Fruit fly (Drosophila melanogaster) whole organism, embryonic: ENCODE results near the gene Decay.

Source experiments
- CG10209 ChIP-seq: fragments of 200-800 bp; sonication (Bioruptor generic); optimal IDR thresholded peaks from 3 replicates; lab custom pipeline; 2017; ENCODE audit warnings: missing biosample characterization, mild to moderate bottlenecking, missing genetic modification characterization, missing genetic modification reagents
- CG11398 ChIP-seq: fragments of 200-800 bp; sonication (Bioruptor generic); optimal IDR thresholded peaks from 2 replicates; lab custom pipeline; 2016; ENCODE audit warnings: missing biosample characterization, missing genetic modification characterization
- CG11696 ChIP-seq: fragments of 200-800 bp; sonication (Bioruptor generic); IDR thresholded peaks from 2 replicates; pipeline ENCODE4 v1.3.6; 2022; ENCODE audit warnings: missing biosample characterization, missing genetic modification characterization
- CG11723 ChIP-seq: fragments of 200-800 bp; sonication (Bioruptor generic); optimal IDR thresholded peaks from 2 replicates; lab custom pipeline; 2017; ENCODE audit warnings: missing biosample characterization, mild to moderate bottlenecking, missing genetic modification characterization
- CG13123 ChIP-seq: fragments of 200-800 bp; sonication (Bioruptor generic); optimal IDR thresholded peaks from 2 replicates; lab custom pipeline; 2016; ENCODE audit warnings: missing biosample characterization, missing genetic modification characterization
- CG13424 ChIP-seq: fragments of 200-800 bp; sonication (Bioruptor generic); optimal IDR thresholded peaks from 2 replicates; lab custom pipeline; 2019; ENCODE audit warnings: missing biosample characterization, mild to moderate bottlenecking, missing genetic modification characterization, moderate library complexity
- CG14014 ChIP-seq: fragments of 200-800 bp; sonication (Bioruptor generic); IDR thresholded peaks from 2 replicates; pipeline ENCODE4 v1.3.6; 2022; ENCODE audit warnings: missing biosample characterization, missing genetic modification characterization
- CG15269 ChIP-seq: fragments of 200-800 bp; sonication (Bioruptor generic); optimal IDR thresholded peaks from 2 replicates; lab custom pipeline; 2018; ENCODE audit warnings: missing biosample characterization, mild to moderate bottlenecking, missing genetic modification characterization, moderate library complexity
- CG16779 ChIP-seq: fragments of 200-800 bp; sonication (Bioruptor generic); IDR thresholded peaks from 2 replicates; pipeline ENCODE4 v1.3.6; 2022; ENCODE audit warnings: missing biosample characterization, missing genetic modification characterization
- CG17612 ChIP-seq: fragments of 200-800 bp; sonication (Bioruptor generic); IDR thresholded peaks from 2 replicates; pipeline ENCODE4 v1.3.6; 2022; ENCODE audit warnings: missing biosample characterization, missing genetic modification characterization
- CG17829 ChIP-seq: fragments of 200-800 bp; optimal IDR thresholded peaks from 2 replicates; lab custom pipeline; 2019; ENCODE audit warnings: missing biosample characterization, mild to moderate bottlenecking, missing genetic modification characterization, moderate library complexity
- CG18599 ChIP-seq: fragments of 200-800 bp; sonication (Bioruptor generic); optimal IDR thresholded peaks from 3 replicates; lab custom pipeline; 2017; ENCODE audit warnings: missing biosample characterization, missing genetic modification characterization, mild to moderate bottlenecking, moderate library complexity, missing genetic modification reagents
- CG2129 ChIP-seq: fragments of 200-800 bp; sonication (Bioruptor generic); IDR thresholded peaks from 2 replicates; pipeline ENCODE4 v1.3.6; 2022; ENCODE audit warnings: missing biosample characterization, missing genetic modification characterization; ENCODE audit not compliant: partially characterized antibody
- CG3407 ChIP-seq: fragments of 200-800 bp; sonication (Bioruptor generic); optimal IDR thresholded peaks from 2 replicates; lab custom pipeline; 2018; ENCODE audit warnings: missing biosample characterization, mild to moderate bottlenecking, missing genetic modification characterization
- CG5245 ChIP-seq: fragments of 200-800 bp; sonication (Bioruptor generic); optimal IDR thresholded peaks from 3 replicates; lab custom pipeline; 2016; ENCODE audit warnings: missing biosample characterization, missing genetic modification characterization
- CG6175 ChIP-seq: fragments of 200-800 bp; sonication (Bioruptor generic); IDR thresholded peaks from 3 replicates; pipeline ENCODE4 v1.3.6; 2022; ENCODE audit warnings: missing biosample characterization, missing genetic modification characterization
- CG6683 ChIP-seq: fragments of 200-800 bp; sonication (Bioruptor generic); optimal IDR thresholded peaks from 2 replicates; lab custom pipeline; 2017; ENCODE audit warnings: missing biosample characterization, mild to moderate bottlenecking, missing genetic modification characterization, missing genetic modification reagents
- CG7357 ChIP-seq: fragments of 200-800 bp; sonication (Bioruptor generic); IDR thresholded peaks from 3 replicates; pipeline ENCODE4 v1.3.6; 2022; ENCODE audit warnings: missing biosample characterization, missing genetic modification characterization
- CG7745 ChIP-seq: fragments of 200-800 bp; sonication (Bioruptor generic); optimal IDR thresholded peaks from 2 replicates; lab custom pipeline; 2018; ENCODE audit warnings: missing biosample characterization, mild to moderate bottlenecking, missing genetic modification characterization, moderate library complexity
- CG9609 ChIP-seq: fragments of 200-800 bp; sonication (Bioruptor generic); optimal IDR thresholded peaks from 3 replicates; lab custom pipeline; 2016; ENCODE audit warnings: missing biosample characterization, missing genetic modification characterization
- CoRest ChIP-seq: fragments of 200-800 bp; sonication (Bioruptor generic); optimal IDR thresholded peaks from 3 replicates; lab custom pipeline; 2018; ENCODE audit warnings: missing biosample characterization, mild to moderate bottlenecking, missing genetic modification characterization, moderate library complexity
- HHEX ChIP-seq: fragments of 200-800 bp; sonication (Bioruptor generic); optimal IDR thresholded peaks from 3 replicates; lab custom pipeline; 2017; ENCODE audit warnings: missing biosample characterization, mild to moderate bottlenecking, missing genetic modification characterization, missing genetic modification reagents
- Lim3 ChIP-seq: fragments of 200-800 bp; sonication (Bioruptor generic); IDR thresholded peaks from 2 replicates; pipeline ENCODE4 v1.3.6; 2022; ENCODE audit warnings: missing biosample characterization, missing genetic modification characterization
- Neu2 ChIP-seq: fragments of 200-800 bp; sonication (Bioruptor generic); optimal IDR thresholded peaks from 3 replicates; lab custom pipeline; 2016; ENCODE audit warnings: missing biosample characterization, missing genetic modification characterization, borderline replicate concordance
- Nf-YB ChIP-seq: fragments of 200-800 bp; sonication (Bioruptor generic); optimal IDR thresholded peaks from 3 replicates; lab custom pipeline; 2019; ENCODE audit warnings: missing biosample characterization, mild to moderate bottlenecking, missing genetic modification characterization, moderate library complexity
- Nf-YC ChIP-seq: fragments of 200-800 bp; optimal IDR thresholded peaks from 3 replicates; lab custom pipeline; 2019; ENCODE audit warnings: missing biosample characterization, mild to moderate bottlenecking, missing genetic modification characterization, moderate library complexity
- NfI ChIP-seq: fragments of 200-800 bp; sonication (Bioruptor generic); optimal IDR thresholded peaks from 3 replicates; lab custom pipeline; 2018; ENCODE audit warnings: missing biosample characterization, mild to moderate bottlenecking, missing genetic modification characterization, moderate library complexity
- Opbp ChIP-seq: fragments of 200-800 bp; sonication (Bioruptor generic); IDR thresholded peaks from 3 replicates; pipeline ENCODE4 v1.3.6; 2022; ENCODE audit warnings: missing biosample characterization, missing genetic modification characterization; ENCODE audit not compliant: partially characterized antibody
- Taf1 ChIP-seq: fragments of 200-800 bp; sonication (Bioruptor generic); IDR thresholded peaks from 2 replicates; pipeline ENCODE4 v1.3.6; 2022; ENCODE audit warnings: missing biosample characterization, missing genetic modification characterization
- chif ChIP-seq, 2 experiments: fragments of 200-800 bp; sonication (Bioruptor generic); optimal IDR thresholded peaks; 3 replicates each; lab custom pipeline; 2016; ENCODE audit warnings: missing biosample characterization in 2 of 2, missing genetic modification characterization in 2 of 2
- crc ChIP-seq: fragments of 200-800 bp; sonication (Bioruptor generic); optimal IDR thresholded peaks from 2 replicates; lab custom pipeline; 2016; ENCODE audit warnings: missing biosample characterization, missing genetic modification characterization
- crol ChIP-seq: fragments of 200-800 bp; sonication (Bioruptor generic); IDR thresholded peaks from 2 replicates; pipeline ENCODE4 v1.3.6; 2022; ENCODE audit warnings: missing biosample characterization, missing genetic modification characterization
- disco-r ChIP-seq: fragments of 200-800 bp; sonication (Bioruptor generic); optimal IDR thresholded peaks from 2 replicates; lab custom pipeline; 2016; ENCODE audit warnings: missing biosample characterization, missing genetic modification characterization
- fd96Cb ChIP-seq: fragments of 200-800 bp; sonication (Bioruptor generic); optimal IDR thresholded peaks from 2 replicates; lab custom pipeline; 2018; ENCODE audit warnings: missing biosample characterization, mild to moderate bottlenecking, missing genetic modification characterization, moderate library complexity
- gcm2 ChIP-seq: fragments of 200-800 bp; sonication (Bioruptor generic); optimal IDR thresholded peaks from 2 replicates; lab custom pipeline; 2016; ENCODE audit warnings: missing biosample characterization, missing genetic modification characterization
- kay ChIP-seq: fragments of 200-800 bp; sonication (Bioruptor generic); optimal IDR thresholded peaks from 2 replicates; lab custom pipeline; 2016; ENCODE audit warnings: missing biosample characterization, missing genetic modification characterization
- ken ChIP-seq: fragments of 200-800 bp; sonication (Bioruptor generic); IDR thresholded peaks from 3 replicates; pipeline ENCODE4 v1.3.6; 2022; ENCODE audit warnings: missing biosample characterization, missing genetic modification characterization
- lmd ChIP-seq: fragments of 200-800 bp; sonication (Bioruptor generic); IDR thresholded peaks from 2 replicates; pipeline ENCODE4 v1.3.6; 2022; ENCODE audit warnings: missing biosample characterization, missing genetic modification characterization
- lov ChIP-seq, 2 experiments: fragments of 200-800 bp in 1 of 2; fragments of >200 bp in 1 of 2; sonication (Bioruptor generic) in 1 of 2; IDR thresholded peaks in 1 of 2; optimal IDR thresholded peaks in 1 of 2; 2 replicates in 1 of 2; 3 replicates in 1 of 2; pipeline versions ENCODE4 v1.3.6 to Lab custom; 2017 to 2022; ENCODE audit warnings: missing biosample characterization in 1 of 2, missing genetic modification characterization in 1 of 2
- mld ChIP-seq: fragments of 200-800 bp; sonication (Bioruptor generic); IDR thresholded peaks from 3 replicates; pipeline ENCODE4 v1.3.6; 2022; ENCODE audit warnings: missing biosample characterization, missing genetic modification characterization; ENCODE audit not compliant: partially characterized antibody
- odd ChIP-seq: fragments of 200-800 bp; sonication (Bioruptor generic); optimal IDR thresholded peaks from 2 replicates; lab custom pipeline; 2017; ENCODE audit warnings: missing biosample characterization, mild to moderate bottlenecking, missing genetic modification characterization
- run ChIP-seq: fragments of 200-800 bp; sonication (Bioruptor generic); optimal IDR thresholded peaks from 3 replicates; lab custom pipeline; 2018; ENCODE audit warnings: missing biosample characterization, mild to moderate bottlenecking, missing genetic modification characterization
- sens ChIP-seq: fragments of 200-800 bp; sonication (Bioruptor generic); peaks from one replicate; lab custom pipeline; 2016; ENCODE audit warnings: missing biosample characterization, missing genetic modification characterization
- sens-2 ChIP-seq: fragments of 200-800 bp; sonication (Bioruptor generic); IDR thresholded peaks from 2 replicates; pipeline ENCODE4 v1.3.6; 2022; ENCODE audit warnings: missing biosample characterization, missing genetic modification characterization
- sim ChIP-seq: fragments of 200-800 bp; sonication (Bioruptor generic); IDR thresholded peaks from 2 replicates; pipeline ENCODE4 v1.3.6; 2022; ENCODE audit warnings: missing biosample characterization, missing genetic modification characterization
- sob ChIP-seq: fragments of 200-800 bp; sonication (Bioruptor generic); IDR thresholded peaks from 2 replicates; pipeline ENCODE4 v1.3.6; 2022; ENCODE audit warnings: missing biosample characterization, missing genetic modification characterization
- stwl ChIP-seq: fragments of 200-800 bp; sonication (Bioruptor generic); optimal IDR thresholded peaks from 3 replicates; lab custom pipeline; 2018; ENCODE audit warnings: missing biosample characterization, mild to moderate bottlenecking, missing genetic modification characterization, moderate library complexity
- unpg ChIP-seq: fragments of 200-800 bp; sonication (Bioruptor generic); optimal IDR thresholded peaks from 3 replicates; lab custom pipeline; 2018; ENCODE audit warnings: missing biosample characterization, mild to moderate bottlenecking, missing genetic modification characterization, moderate library complexity
- zen ChIP-seq: fragments of 200-800 bp; sonication (Bioruptor generic); optimal IDR thresholded peaks from 3 replicates; lab custom pipeline; 2018; ENCODE audit warnings: missing biosample characterization, mild to moderate bottlenecking, missing genetic modification characterization, moderate library complexity
- zfh2 ChIP-seq: fragments of 200-800 bp; sonication (Bioruptor generic); optimal IDR thresholded peaks from 2 replicates; lab custom pipeline; 2016; ENCODE audit warnings: missing biosample characterization, missing genetic modification characterization

Gene Decay

DNA sequence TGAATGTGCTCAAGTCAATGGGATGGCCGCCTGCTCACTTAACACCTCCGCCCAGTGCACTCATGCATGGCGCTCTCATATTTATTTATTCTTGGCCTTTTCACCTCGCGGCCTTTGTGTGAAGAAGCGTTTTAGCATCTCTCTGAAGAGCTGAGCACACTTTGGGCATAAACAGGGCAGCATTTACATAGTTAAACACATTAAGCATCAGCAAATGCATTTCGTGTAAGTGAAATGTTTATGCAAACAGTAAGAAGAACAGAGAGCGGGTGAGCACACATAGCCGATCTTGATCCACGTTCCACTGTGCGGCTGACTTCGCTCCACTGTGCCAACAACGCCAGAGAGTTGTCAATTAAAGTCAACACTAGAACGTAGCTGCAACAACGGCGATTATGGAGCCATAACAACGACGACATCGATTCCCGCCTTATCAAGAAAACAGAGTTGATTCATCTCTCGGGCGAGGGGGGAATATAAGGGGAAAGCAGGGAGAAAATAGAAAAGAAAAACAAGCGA, 23.8 kb upstream of the Decay start (continued):
- TF ChIP-seq CG17612 (GFP tag; lab: Robert Waterston, UW) (no peak), odd (GFP tag; lab: Kevin White, UChicago) (peak; percentile 34), CG9609 (GFP tag; lab: Kevin White, UChicago) (no peak), HHEX (GFP tag; lab: Kevin White, UChicago) (peak; percentile 59), zen (tag; lab: Kevin White, UChicago) (peak; percentile 61), Opbp (GFP tag; lab: Robert Waterston, UW) (no peak), crol (peak; percentile 81), sens-2 (GFP tag; lab: Robert Waterston, UW) (no peak), zfh2 (GFP tag; lab: Kevin White, UChicago) (no peak), CG6683 (GFP tag; lab: Kevin White, UChicago) (peak; percentile 18), CG7745 (peak; percentile 61), fd96Cb (tag; lab: Kevin White, UChicago) (peak; percentile 65), kay (no peak), Neu2 (no peak), Nf-YB (GFP tag; lab: Kevin White, UChicago) (peak; percentile 16), run (tag; lab: Kevin White, UChicago) (no peak), gcm2 (no peak), disco-r (GFP tag; lab: Kevin White, UChicago) (no peak), sens (GFP tag; lab: Kevin White, UChicago) (peak; percentile 93), lov (optimal IDR thresholded peaks at IDR 0.05; lab: Kevin White, UChicago) (no peak), lov (GFP tag; IDR thresholded peaks at IDR 0.05; lab: Robert Waterston, UW) (no peak; the same call in 2 of the 3 replicates), Lim3 (no peak), CG16779 (no peak), CG11723 (GFP tag; lab: Kevin White, UChicago) (peak; percentile 58), CoRest (tag; lab: Kevin White, UChicago) (peak; percentile 48), lmd (peak; percentile 41; the same call in 1 of the 2 replicates), CG15269 (tag; lab: Kevin White, UChicago) (no peak), CG5245 (GFP tag; lab: Kevin White, UChicago) (peak; percentile 65), Nf-YC (tag; lab: Kevin White, UChicago) (no peak), CG3407 (GFP tag; lab: Kevin White, UChicago) (peak; percentile 65), CG13123 (peak; percentile 48), unpg (peak; percentile 42), crc (GFP tag; lab: Kevin White, UChicago) (peak; percentile 30), NfI (GFP tag; lab: Kevin White, UChicago) (no peak), Taf1 (no peak), ken (GFP tag; lab: Robert Waterston, UW) (peak; percentile 44; the same call in 1 of the 3 replicates), chif (GFP tag; optimal IDR thresholded peaks at IDR 0.05; lab: Kevin White, UChicago) (peak; percentile 60 to 65), mld (GFP tag; lab: Robert Waterston, UW) (no peak), CG10209 (GFP tag; lab: Kevin White, UChicago) (peak; percentile 60), CG6175 (GFP tag; lab: Robert Waterston, UW) (no peak), CG2129 (no peak), CG14014 (GFP tag; lab: Robert Waterston, UW) (no peak), CG17829 (tag; lab: Kevin White, UChicago) (peak; percentile 29), CG18599 (GFP tag; lab: Kevin White, UChicago) (peak; percentile 4), sim (GFP tag; lab: Robert Waterston, UW) (0 out of 2 replicates have a peak, but pooled peaks have one; percentile 40), sob (no peak), CG7357 (GFP tag; lab: Robert Waterston, UW) (no peak), CG11696 (GFP tag; lab: Robert Waterston, UW) (no peak), stwl (tag; lab: Kevin White, UChicago) (peak; percentile 65), CG13424 (peak; percentile 3), CG11398 (GFP tag; lab: Kevin White, UChicago) (peak; percentile 56)
